Fruit fly (Drosophila melanogaster) whole organism, embryonic: ENCODE measurements around the gene CG11986.

Source experiments
- Asciz ChIP-seq: fragments of 200-800 bp; sonication (Bioruptor generic); optimal IDR thresholded peaks from 2 replicates; lab custom pipeline; 2017; ENCODE audit warnings: missing biosample characterization, mild to moderate bottlenecking, missing genetic modification characterization, missing genetic modification reagents
- CG12236 ChIP-seq: fragments of 200-800 bp; sonication (Bioruptor generic); optimal IDR thresholded peaks from 2 replicates; lab custom pipeline; 2016; ENCODE audit warnings: missing biosample characterization, missing genetic modification characterization
- CG14050 ChIP-seq: fragments of 200-800 bp; sonication (Bioruptor generic); IDR thresholded peaks from 3 replicates; pipeline ENCODE4 v1.3.6; 2022; ENCODE audit warnings: missing biosample characterization, missing genetic modification characterization
- CG14441 ChIP-seq: fragments of 200-800 bp; sonication (Bioruptor generic); IDR thresholded peaks from 2 replicates; pipeline ENCODE4 v1.3.6; 2022; ENCODE audit warnings: missing biosample characterization, missing genetic modification characterization
- CG17385 ChIP-seq: fragments of 200-800 bp; sonication (Bioruptor generic); optimal IDR thresholded peaks from 3 replicates; lab custom pipeline; 2018; ENCODE audit warnings: missing biosample characterization, mild to moderate bottlenecking, missing genetic modification characterization
- CG17568 ChIP-seq: fragments of 200-800 bp; sonication (Bioruptor generic); optimal IDR thresholded peaks from 2 replicates; lab custom pipeline; 2018; ENCODE audit warnings: missing biosample characterization, mild to moderate bottlenecking, missing genetic modification characterization, moderate library complexity
- CG2120 ChIP-seq: fragments of 200-800 bp; sonication (Bioruptor generic); optimal IDR thresholded peaks from 3 replicates; lab custom pipeline; 2016; ENCODE audit warnings: missing biosample characterization, missing genetic modification characterization
- CG2202 ChIP-seq: fragments of 200-800 bp; sonication (Bioruptor generic); optimal IDR thresholded peaks from 2 replicates; lab custom pipeline; 2018; ENCODE audit warnings: missing biosample characterization, mild to moderate bottlenecking, missing genetic modification characterization
- CG3065 ChIP-seq: fragments of 200-800 bp; sonication (Bioruptor generic); optimal IDR thresholded peaks from 2 replicates; lab custom pipeline; 2016; ENCODE audit warnings: missing biosample characterization, missing genetic modification characterization
- CG34224 ChIP-seq: fragments of 200-800 bp; sonication (Bioruptor generic); IDR thresholded peaks from 3 replicates; pipeline ENCODE4 v1.3.6; 2022; ENCODE audit warnings: missing biosample characterization, missing genetic modification characterization; ENCODE audit not compliant: partially characterized antibody
- CG42726 ChIP-seq: fragments of 200-800 bp; sonication (Bioruptor generic); IDR thresholded peaks from 2 replicates; pipeline ENCODE4 v1.3.6; 2022; ENCODE audit warnings: missing biosample characterization, missing genetic modification characterization; ENCODE audit not compliant: partially characterized antibody
- CG4360 ChIP-seq: fragments of 200-800 bp; sonication (Bioruptor generic); IDR thresholded peaks from 2 replicates; pipeline ENCODE4 v1.3.6; 2022; ENCODE audit warnings: missing biosample characterization, missing genetic modification characterization
- CG4730 ChIP-seq: fragments of 200-800 bp; sonication (Bioruptor generic); IDR thresholded peaks from 2 replicates; pipeline ENCODE4 v1.3.6; 2022; ENCODE audit warnings: missing biosample characterization, missing genetic modification characterization
- CG6654 ChIP-seq: fragments of 200-800 bp; sonication (Bioruptor generic); optimal IDR thresholded peaks from 2 replicates; lab custom pipeline; 2017; ENCODE audit warnings: missing biosample characterization, mild to moderate bottlenecking, missing genetic modification characterization
- CG6689 ChIP-seq: fragments of 200-800 bp; sonication (Bioruptor generic); IDR thresholded peaks from 2 replicates; pipeline ENCODE4 v1.3.6; 2022; ENCODE audit warnings: missing biosample characterization, missing genetic modification characterization
- CG7963 ChIP-seq: fragments of 200-800 bp; sonication (Bioruptor generic); IDR thresholded peaks from 3 replicates; pipeline ENCODE4 v1.3.6; 2022; ENCODE audit warnings: missing biosample characterization, missing genetic modification characterization; ENCODE audit not compliant: partially characterized antibody
- CG8290 ChIP-seq, 3 experiments: fragments of 200-800 bp; sonication (Bioruptor generic); optimal IDR thresholded peaks; 2 replicates each; lab custom pipeline; 2016 to 2019; ENCODE audit warnings: missing biosample characterization in 3 of 3, missing genetic modification characterization in 3 of 3, mild to moderate bottlenecking in 2 of 3, moderate library complexity in 1 of 3
- CG9609 ChIP-seq: fragments of 200-800 bp; sonication (Bioruptor generic); optimal IDR thresholded peaks from 3 replicates; lab custom pipeline; 2016; ENCODE audit warnings: missing biosample characterization, missing genetic modification characterization
- Dp ChIP-seq: fragments of 200-800 bp; sonication (Bioruptor generic); optimal IDR thresholded peaks from 2 replicates; lab custom pipeline; 2018; ENCODE audit warnings: missing biosample characterization, mild to moderate bottlenecking, missing genetic modification characterization, moderate library complexity
- Fer2 ChIP-seq: fragments of 200-800 bp; sonication (Bioruptor generic); optimal IDR thresholded peaks from 2 replicates; lab custom pipeline; 2018; ENCODE audit warnings: missing biosample characterization, mild to moderate bottlenecking, missing genetic modification characterization, moderate library complexity
- HLH3B ChIP-seq: fragments of 200-800 bp; sonication (Bioruptor generic); IDR thresholded peaks from 2 replicates; pipeline ENCODE4 v1.3.6; 2022; ENCODE audit warnings: missing biosample characterization, missing genetic modification characterization
- HLH4C ChIP-seq: fragments of 200-800 bp; sonication (Bioruptor generic); IDR thresholded peaks from 3 replicates; pipeline ENCODE4 v1.3.6; 2022; ENCODE audit warnings: missing biosample characterization, missing genetic modification characterization; ENCODE audit not compliant: partially characterized antibody
- HLHmδ ChIP-seq: fragments of 200-800 bp; sonication (Bioruptor generic); optimal IDR thresholded peaks from 2 replicates; lab custom pipeline; 2018; ENCODE audit warnings: missing biosample characterization, mild to moderate bottlenecking, missing genetic modification characterization, moderate library complexity
- HmgD ChIP-seq: fragments of 200-800 bp; sonication (Bioruptor generic); optimal IDR thresholded peaks from 3 replicates; lab custom pipeline; 2016; ENCODE audit warnings: missing biosample characterization, missing genetic modification characterization
- Hr51 ChIP-seq, 2 experiments: fragments of 200-800 bp; sonication (Bioruptor generic); optimal IDR thresholded peaks; 2 replicates in 1 of 2; 3 replicates in 1 of 2; lab custom pipeline; 2016 to 2018; ENCODE audit warnings: missing biosample characterization in 2 of 2, missing genetic modification characterization in 2 of 2, mild to moderate bottlenecking in 1 of 2, moderate library complexity in 1 of 2
- Hsf ChIP-seq: fragments of 200-800 bp; sonication (Bioruptor generic); optimal IDR thresholded peaks from 3 replicates; lab custom pipeline; 2016; ENCODE audit warnings: missing biosample characterization, missing genetic modification characterization
- Mes4 ChIP-seq: fragments of 200-800 bp; sonication (Bioruptor generic); optimal IDR thresholded peaks from 2 replicates; lab custom pipeline; 2016; ENCODE audit warnings: missing biosample characterization, missing genetic modification characterization
- Sox100B ChIP-seq: fragments of 200-800 bp; sonication (Bioruptor generic); optimal IDR thresholded peaks from 3 replicates; lab custom pipeline; 2018; ENCODE audit warnings: missing biosample characterization, mild to moderate bottlenecking, missing genetic modification characterization
- Xrp1 ChIP-seq: fragments of 200-800 bp; sonication (Bioruptor generic); IDR thresholded peaks from 2 replicates; pipeline ENCODE4 v1.3.6; 2022; ENCODE audit warnings: missing biosample characterization, missing genetic modification characterization
- ac ChIP-seq: fragments of 200-800 bp; sonication (Bioruptor generic); optimal IDR thresholded peaks from 3 replicates; lab custom pipeline; 2017; ENCODE audit warnings: missing biosample characterization, mild to moderate bottlenecking, missing genetic modification characterization
- ara ChIP-seq: fragments of 200-800 bp; sonication (Bioruptor generic); IDR thresholded peaks from 2 replicates; pipeline ENCODE4 v1.3.6; 2022; ENCODE audit warnings: missing biosample characterization, missing genetic modification characterization
- ase ChIP-seq: fragments of 200-800 bp; sonication (Bioruptor generic); IDR thresholded peaks from 3 replicates; pipeline ENCODE4 v1.3.6; 2022; ENCODE audit warnings: missing biosample characterization, missing genetic modification characterization
- ash1 ChIP-seq: fragments of 200-800 bp; sonication (Bioruptor generic); optimal IDR thresholded peaks from 2 replicates; lab custom pipeline; 2018; ENCODE audit warnings: missing biosample characterization, mild to moderate bottlenecking, missing genetic modification characterization
- chif ChIP-seq, 2 experiments: fragments of 200-800 bp; sonication (Bioruptor generic); optimal IDR thresholded peaks; 3 replicates each; lab custom pipeline; 2016; ENCODE audit warnings: missing biosample characterization in 2 of 2, missing genetic modification characterization in 2 of 2
- ci ChIP-seq: fragments of 200-800 bp; sonication (Bioruptor generic); IDR thresholded peaks from 3 replicates; pipeline ENCODE4 v1.3.6; 2022; ENCODE audit warnings: missing biosample characterization, missing genetic modification characterization
- ems ChIP-seq: fragments of 200-800 bp; sonication (Bioruptor generic); optimal IDR thresholded peaks from 3 replicates; lab custom pipeline; 2016; ENCODE audit warnings: missing biosample characterization, missing genetic modification characterization
- fd64A ChIP-seq: fragments of 200-800 bp; sonication (Bioruptor generic); optimal IDR thresholded peaks from 3 replicates; lab custom pipeline; 2018; ENCODE audit warnings: missing biosample characterization, mild to moderate bottlenecking, missing genetic modification characterization
- ftz-f1 ChIP-seq: fragments of 200-800 bp; sonication (Bioruptor generic); optimal IDR thresholded peaks from 2 replicates; lab custom pipeline; 2016; ENCODE audit warnings: missing biosample characterization, missing genetic modification characterization
- insv ChIP-seq, 2 experiments: fragments of 200-800 bp; sonication (Bioruptor generic); optimal IDR thresholded peaks; 3 replicates each; lab custom pipeline; 2016 to 2018; ENCODE audit warnings: missing biosample characterization in 2 of 2, missing genetic modification characterization in 2 of 2
- kni ChIP-seq: fragments of 200-800 bp; sonication (Bioruptor generic); optimal IDR thresholded peaks from 3 replicates; lab custom pipeline; 2017; ENCODE audit warnings: mild to moderate bottlenecking, missing biosample characterization, missing genetic modification reagents, missing genetic modification characterization
- lab ChIP-seq: fragments of 200-800 bp; sonication (Bioruptor generic); optimal IDR thresholded peaks from 3 replicates; lab custom pipeline; 2017; ENCODE audit warnings: missing biosample characterization, missing genetic modification characterization, mild to moderate bottlenecking, moderate library complexity, missing genetic modification reagents
- nerfin-1 ChIP-seq: fragments of 200-800 bp; sonication (Bioruptor generic); optimal IDR thresholded peaks from 3 replicates; lab custom pipeline; 2019; ENCODE audit warnings: missing biosample characterization, mild to moderate bottlenecking, missing genetic modification characterization, moderate library complexity
- nerfin-2 ChIP-seq: fragments of 200-800 bp; sonication (Bioruptor generic); IDR thresholded peaks from 2 replicates; pipeline ENCODE4 v1.3.6; 2022; ENCODE audit warnings: missing biosample characterization, missing genetic modification characterization; ENCODE audit not compliant: partially characterized antibody
- prd ChIP-seq, 3 experiments: fragments of >200 bp in 2 of 3; fragments of 200-800 bp in 1 of 3; sonication (Bioruptor generic) in 1 of 3; optimal IDR thresholded peaks in 2 of 3; IDR thresholded peaks in 1 of 3; 2 replicates in 2 of 3; 3 replicates in 1 of 3; pipeline versions ENCODE4 v1.3.6 to Lab custom; 2017 to 2022; ENCODE audit warnings: missing biosample characterization in 1 of 3, missing genetic modification characterization in 1 of 3
- salm ChIP-seq: fragments of 200-800 bp; sonication (Bioruptor generic); optimal IDR thresholded peaks from 2 replicates; lab custom pipeline; 2018; ENCODE audit warnings: missing biosample characterization, mild to moderate bottlenecking, missing genetic modification characterization
- shn ChIP-seq: fragments of 200-800 bp; sonication (Bioruptor generic); optimal IDR thresholded peaks from 3 replicates; lab custom pipeline; 2016; ENCODE audit warnings: missing biosample characterization, missing genetic modification characterization
- slbo ChIP-seq: fragments of 200-800 bp; sonication (Bioruptor generic); IDR thresholded peaks from 2 replicates; pipeline ENCODE4 v1.3.6; 2022; ENCODE audit warnings: missing biosample characterization, missing genetic modification characterization
- toy ChIP-seq: fragments of 200-800 bp; sonication (Bioruptor generic); IDR thresholded peaks from 2 replicates; pipeline ENCODE4 v1.3.6; 2022; ENCODE audit warnings: missing biosample characterization, missing genetic modification characterization
- unpg ChIP-seq: fragments of 200-800 bp; sonication (Bioruptor generic); optimal IDR thresholded peaks from 3 replicates; lab custom pipeline; 2018; ENCODE audit warnings: missing biosample characterization, mild to moderate bottlenecking, missing genetic modification characterization, moderate library complexity
- vvl ChIP-seq: fragments of 200-800 bp; sonication (Bioruptor generic); IDR thresholded peaks from 2 replicates; pipeline ENCODE4 v1.3.6; 2022; ENCODE audit warnings: missing biosample characterization, missing genetic modification characterization

Gene CG11986

dm6 chr3R:9027082-9027481, 11.8 kb downstream of the CG11986 start (continued):
- TF ChIP-seq Asciz (GFP tag; lab: Kevin White, UChicago) (no peak), CG17385 (GFP tag; lab: Kevin White, UChicago) (no peak), CG2202 (tag; lab: Kevin White, UChicago) (no peak), ci (GFP tag; lab: Robert Waterston, UW) (no peak), insv (GFP tag; optimal IDR thresholded peaks at IDR 0.05; lab: Kevin White, UChicago) (no peak), Fer2 (tag; lab: Kevin White, UChicago) (no peak), nerfin-1 (tag; lab: Kevin White, UChicago) (peak; percentile 0), CG9609 (no peak), CG4730 (no peak), shn (no peak), HLH3B (GFP tag; lab: Robert Waterston, UW) (no peak), nerfin-2 (GFP tag; lab: Robert Waterston, UW) (no peak), HmgD (GFP tag; lab: Kevin White, UChicago) (no peak), HLHmδ (peak; percentile 80), ems (no peak), chif (GFP tag; optimal IDR thresholded peaks at IDR 0.05; lab: Kevin White, UChicago) (no peak), CG34224 (GFP tag; lab: Robert Waterston, UW) (no peak), CG4360 (peak; percentile 36; the same call in 1 of the 2 replicates), unpg (GFP tag; lab: Kevin White, UChicago) (no peak), CG6654 (no peak), salm (tag; lab: Kevin White, UChicago) (no peak), CG17568 (no peak), Xrp1 (GFP tag; lab: Robert Waterston, UW) (no peak), ara (0 out of 2 replicates have a peak, but pooled peaks have one; percentile 5), fd64A (GFP tag; lab: Kevin White, UChicago) (no peak), toy (GFP tag; lab: Robert Waterston, UW) (no peak), CG3065 (GFP tag; lab: Kevin White, UChicago) (no peak), vvl (GFP tag; lab: Robert Waterston, UW) (peak; percentile 62; the same call in 1 of the 2 replicates), CG12236 (GFP tag; lab: Kevin White, UChicago) (no peak), slbo (GFP tag; lab: Robert Waterston, UW) (no peak), HLH4C (GFP tag; lab: Robert Waterston, UW) (no peak), ash1 (GFP tag; lab: Kevin White, UChicago) (peak; percentile 18), ase (no peak), lab (GFP tag; lab: Kevin White, UChicago) (no peak), ac (GFP tag; lab: Kevin White, UChicago) (no peak), Mes4 (no peak), CG2120 (GFP tag; lab: Kevin White, UChicago) (no peak), CG8290 (GFP tag; optimal IDR thresholded peaks at IDR 0.05; lab: Kevin White, UChicago) (no peak), CG8290 (tag; optimal IDR thresholded peaks at IDR 0.05; lab: Kevin White, UChicago) (no peak), CG42726 (GFP tag; lab: Robert Waterston, UW) (no peak), ftz-f1 (no peak), CG6689 (no peak), CG7963 (no peak), CG14441 (GFP tag; lab: Robert Waterston, UW) (no peak), kni (GFP tag; lab: Kevin White, UChicago) (peak; percentile 78), Hsf (no peak), Dp (no peak), Hr51 (GFP tag; optimal IDR thresholded peaks at IDR 0.05; lab: Kevin White, UChicago) (no peak), prd (optimal IDR thresholded peaks at IDR 0.05; lab: Kevin White, UChicago) (no peak), prd (GFP tag; IDR thresholded peaks at IDR 0.05; lab: Robert Waterston, UW) (peak; percentile 10; the same call in 1 of the 3 replicates), Sox100B (GFP tag; lab: Kevin White, UChicago) (no peak), CG14050 (GFP tag; lab: Robert Waterston, UW) (no peak)
